Worm (Caenorhabditis elegans) whole organism, midembryonic: ENCODE results near the gene F53H4.3.

ENCODE experiments used
- T22C8.4 ChIP-seq: fragments of 200-800 bp; sonication (Bioruptor generic); IDR thresholded peaks from 2 replicates; pipeline ENCODE4 v1.3.6; 2022; ENCODE audit warnings: missing genetic modification characterization, missing compliant biosample characterization
- cog-1 ChIP-seq: sonication (generic microtip); optimal IDR thresholded peaks from 2 replicates; lab custom pipeline; 2016; ENCODE audit warnings: missing genetic modification characterization, missing compliant biosample characterization
- flt-1 ChIP-seq: fragments of 200-800 bp; sonication (Bioruptor generic); IDR thresholded peaks from 2 replicates; pipeline ENCODE4 v1.3.6; 2022; ENCODE audit warnings: missing genetic modification characterization, missing compliant biosample characterization
- klf-2 ChIP-seq: fragments of 200-800 bp; sonication (Bioruptor generic); conservative IDR thresholded peaks from 2 replicates; pipeline ENCODE4 v1.3.6; 2022; ENCODE audit warnings: missing genetic modification reagents, missing genetic modification characterization, missing compliant biosample characterization
- med-1 ChIP-seq: sonication (generic microtip); optimal IDR thresholded peaks from 2 replicates; lab custom pipeline; 2017; ENCODE audit warnings: missing genetic modification characterization, mild to moderate bottlenecking, missing compliant biosample characterization, antibody characterized with exemption, missing genetic modification reagents; ENCODE audit not compliant: insufficient read depth
- ref-1 ChIP-seq: fragments of 200-800 bp; sonication (Bioruptor generic); conservative IDR thresholded peaks from 2 replicates; pipeline ENCODE4 v1.3.6; 2022; ENCODE audit warnings: missing genetic modification reagents, missing genetic modification characterization, missing compliant biosample characterization
- tab-1 ChIP-seq: fragments of 200-800 bp; sonication (Bioruptor generic); IDR thresholded peaks from 2 replicates; pipeline ENCODE4 v1.3.6; 2022; ENCODE audit warnings: missing genetic modification characterization, missing compliant biosample characterization
- ztf-23 ChIP-seq: fragments of 200-800 bp; sonication (Bioruptor generic); IDR thresholded peaks from 2 replicates; pipeline ENCODE4 v1.3.6; 2022; ENCODE audit warnings: missing genetic modification reagents, missing genetic modification characterization, missing compliant biosample characterization
- ztf-29 ChIP-seq: fragments of 200-800 bp; sonication (Bioruptor generic); IDR thresholded peaks from 2 replicates; pipeline ENCODE4 v1.3.6; 2022; ENCODE audit warnings: missing genetic modification reagents, missing genetic modification characterization, missing compliant biosample characterization

ce11 chrX:15838496-15838948 lies 48.9 kb downstream of the F53H4.3 start, which contains the start of gene acox-1.6:
- no peak for TF ChIP-seq flt-1 (GFP tag; lab: Robert Waterston, UW)
- no peak for TF ChIP-seq med-1
- TF ChIP-seq ref-1, result no peak
- TF ChIP-seq klf-2 (GFP tag; lab: Robert Waterston, UW), result no peak
- TF ChIP-seq cog-1 (tag; lab: Kevin White, UChicago), result no peak
- no peak for TF ChIP-seq ztf-23
- TF ChIP-seq T22C8.4 (GFP tag; lab: Robert Waterston, UW), result no peak
- TF ChIP-seq tab-1, result no peak
- no peak for TF ChIP-seq ztf-29 (GFP tag; lab: Robert Waterston, UW)
